Worm (Caenorhabditis elegans) whole organism, mixed stage, embryonic: ENCODE results near the gene ama-1.
A peak's percentile ranks its signal among the peaks of the same experiment; 100 is the strongest.

Source experiments
- M03D4.4 ChIP-seq: sonication (generic microtip); optimal IDR thresholded peaks from 2 replicates; lab custom pipeline; 2017; ENCODE audit warnings: mild to moderate bottlenecking, missing genetic modification characterization, missing compliant biosample characterization
- bed-3 ChIP-seq: fragments of 200-800 bp; sonication (Bioruptor generic); optimal IDR thresholded peaks from 3 replicates; lab custom pipeline; 2018; ENCODE audit warnings: mild to moderate bottlenecking, missing genetic modification characterization, moderate library complexity, missing compliant biosample characterization
- blmp-1 ChIP-seq: fragments of 150-350 bp; optimal IDR thresholded peaks from 2 replicates; lab custom pipeline; 2014; ENCODE audit warnings: missing biosample characterization, missing genetic modification characterization
- ceh-43 ChIP-seq: fragments of 200-800 bp; sonication (Bioruptor generic); optimal IDR thresholded peaks from 2 replicates; lab custom pipeline; 2018; ENCODE audit warnings: mild to moderate bottlenecking, missing genetic modification characterization, moderate library complexity, missing compliant biosample characterization
- ces-1 ChIP-seq: fragments of 150-350 bp; optimal IDR thresholded peaks from 2 replicates; lab custom pipeline; 2014; ENCODE audit warnings: missing biosample characterization, missing genetic modification reagents, missing genetic modification characterization
- drap-1 ChIP-seq: fragments of 200-800 bp; sonication (Bioruptor generic); optimal IDR thresholded peaks from 3 replicates; lab custom pipeline; 2018; ENCODE audit warnings: mild to moderate bottlenecking, missing genetic modification characterization, missing compliant biosample characterization
- flh-1 ChIP-seq: fragments of 200-800 bp; sonication (Bioruptor generic); optimal IDR thresholded peaks from 2 replicates; lab custom pipeline; 2018; ENCODE audit warnings: mild to moderate bottlenecking, missing genetic modification characterization, moderate library complexity, missing compliant biosample characterization
- hlh-1 ChIP-seq: fragments of 150-350 bp; optimal IDR thresholded peaks from 2 replicates; lab custom pipeline; 2014; ENCODE audit warnings: missing biosample characterization, missing genetic modification reagents, missing genetic modification characterization
- lin-13 ChIP-seq: fragments of 150-350 bp; optimal IDR thresholded peaks from 2 replicates; lab custom pipeline; 2014; ENCODE audit warnings: missing biosample characterization, missing genetic modification characterization
- lin-32 ChIP-seq: fragments of 200-800 bp; sonication (Bioruptor generic); optimal IDR thresholded peaks from 2 replicates; lab custom pipeline; 2018; ENCODE audit warnings: mild to moderate bottlenecking, missing genetic modification characterization, missing compliant biosample characterization
- lsy-2 ChIP-seq: fragments of 150-350 bp; optimal IDR thresholded peaks from 2 replicates; lab custom pipeline; 2014; ENCODE audit warnings: missing biosample characterization, missing genetic modification characterization
- mab-5 ChIP-seq: fragments of 150-350 bp; optimal IDR thresholded peaks from 2 replicates; lab custom pipeline; 2014; ENCODE audit warnings: missing biosample characterization, missing genetic modification characterization
- nhr-12 ChIP-seq: fragments of 150-350 bp; optimal IDR thresholded peaks from 2 replicates; lab custom pipeline; 2014; ENCODE audit warnings: missing biosample characterization, missing genetic modification characterization
- nhr-2 ChIP-seq: fragments of 150-350 bp; optimal IDR thresholded peaks from 2 replicates; lab custom pipeline; 2014; ENCODE audit warnings: missing biosample characterization, missing genetic modification characterization
- nhr-237 ChIP-seq: fragments of 150-350 bp; optimal IDR thresholded peaks from 2 replicates; lab custom pipeline; 2014; ENCODE audit warnings: missing biosample characterization, missing genetic modification characterization
- nhr-28 ChIP-seq: fragments of 150-350 bp; optimal IDR thresholded peaks from 2 replicates; lab custom pipeline; 2014; ENCODE audit warnings: missing biosample characterization, missing genetic modification characterization
- nhr-76 ChIP-seq: sonication (generic microtip); optimal IDR thresholded peaks from 2 replicates; lab custom pipeline; 2017; ENCODE audit warnings: missing biosample characterization, missing genetic modification characterization
- pha-4 ChIP-seq: fragments of 150-350 bp; optimal IDR thresholded peaks from 2 replicates; lab custom pipeline; 2018; ENCODE audit warnings: missing biosample characterization, missing genetic modification reagents, missing genetic modification characterization
- sem-2 ChIP-seq: fragments of 200-800 bp; sonication (Bioruptor generic); optimal IDR thresholded peaks from 2 replicates; lab custom pipeline; 2018; ENCODE audit warnings: mild to moderate bottlenecking, missing genetic modification characterization, missing compliant biosample characterization
- snpc-4 ChIP-seq: fragments of 150-350 bp; optimal IDR thresholded peaks from 2 replicates; lab custom pipeline; 2014; ENCODE audit warnings: missing biosample characterization, missing genetic modification characterization
- sptf-1 ChIP-seq: sonication (generic microtip); optimal IDR thresholded peaks from 2 replicates; lab custom pipeline; 2017; ENCODE audit warnings: mild to moderate bottlenecking, missing genetic modification characterization, moderate library complexity, missing compliant biosample characterization
- unc-120 ChIP-seq: sonication (generic microtip); optimal IDR thresholded peaks from 2 replicates; lab custom pipeline; 2017; ENCODE audit warnings: missing genetic modification characterization, missing compliant biosample characterization; ENCODE audit not compliant: poor library complexity, severe bottlenecking
- unc-39 ChIP-seq: fragments of 150-350 bp; optimal IDR thresholded peaks from 2 replicates; lab custom pipeline; 2014; ENCODE audit warnings: missing biosample characterization, missing genetic modification characterization
- zip-8 ChIP-seq: fragments of 150-350 bp; optimal IDR thresholded peaks from 2 replicates; lab custom pipeline; 2014; ENCODE audit warnings: missing biosample characterization, missing genetic modification characterization
- ztf-11 ChIP-seq: fragments of 150-350 bp; optimal IDR thresholded peaks from 2 replicates; lab custom pipeline; 2014; ENCODE audit warnings: missing biosample characterization, missing genetic modification characterization

ama-1 gene

ce11 chrIV:4301202-4301601 is 53.3 kb downstream of the ama-1 start, which contains the start of gene lgc-22:
Gene lgc-22 (plus strand): TSS chrIV:4301306.
- no peak for TF ChIP-seq M03D4.4 (tag; lab: Kevin White, UChicago)
- TF ChIP-seq zip-8 (tag; lab: Kevin White, UChicago), result no peak
- TF ChIP-seq snpc-4 (tag; lab: Kevin White, UChicago), result no peak
- TF ChIP-seq sem-2, result no peak
- TF ChIP-seq flh-1 (GFP tag; lab: Kevin White, UChicago), result no peak
- no peak for TF ChIP-seq ceh-43 (GFP tag; lab: Kevin White, UChicago)
- no peak for TF ChIP-seq drap-1
- TF ChIP-seq lin-13 (tag; lab: Kevin White, UChicago), result no peak
- no peak for TF ChIP-seq nhr-237 (tag; lab: Kevin White, UChicago)
- TF ChIP-seq sptf-1, result no peak
- no peak for TF ChIP-seq bed-3 (GFP tag; lab: Kevin White, UChicago)
- TF ChIP-seq blmp-1 (tag; lab: Kevin White, UChicago), result no peak
- no peak for TF ChIP-seq nhr-76 (tag; lab: Kevin White, UChicago)

ce11 chrIV:4306317-4306716 is 58.4 kb downstream of the ama-1 start:
- TF ChIP-seq ces-1 (GFP tag; lab: Kevin White, UChicago) (no peak), zip-8 (tag; lab: Kevin White, UChicago) (no peak), bed-3 (GFP tag; lab: Kevin White, UChicago) (no peak), mab-5 (no peak), ztf-11 (tag; lab: Kevin White, UChicago) (no peak), nhr-2 (tag; lab: Kevin White, UChicago) (no peak), pha-4 (tag; lab: Kevin White, UChicago) (no peak), nhr-28 (tag; lab: Kevin White, UChicago) (no peak), lin-32 (GFP tag; lab: Kevin White, UChicago) (no peak), nhr-12 (no peak), ceh-43 (GFP tag; lab: Kevin White, UChicago) (no peak), lsy-2 (tag; lab: Kevin White, UChicago) (no peak), unc-39 (tag; lab: Kevin White, UChicago) (no peak), lin-13 (tag; lab: Kevin White, UChicago) (no peak), flh-1 (GFP tag; lab: Kevin White, UChicago) (no peak), nhr-237 (tag; lab: Kevin White, UChicago) (no peak), sem-2 (no peak), hlh-1 (tag; lab: Kevin White, UChicago) (no peak), blmp-1 (tag; lab: Kevin White, UChicago) (no peak), unc-120 (tag; lab: Kevin White, UChicago) (no peak)
- TF ChIP-seq, all 35 proteins: peak for 0

ce11 chrIV:4307227-4307946 is 59.5 kb downstream of the ama-1 start, which contains the start of gene set-9:
Gene set-9 (plus strand): TSS chrIV:4307896.
- TF ChIP-seq zip-8 (tag; lab: Kevin White, UChicago), result no peak
- peak; percentile 13 for TF ChIP-seq lsy-2 (tag; lab: Kevin White, UChicago)
